Worm (Caenorhabditis elegans) whole organism, young adult: ENCODE data around the gene F31F4.11.

ENCODE experiments used
- C17E4.6 ChIP-seq: fragments of 200-800 bp; sonication (Bioruptor generic); IDR thresholded peaks from 2 replicates; pipeline ENCODE4 v1.3.6; 2022; ENCODE audit warnings: missing genetic modification reagents, missing genetic modification characterization, missing compliant biosample characterization
- attf-6 ChIP-seq: fragments of 200-800 bp; sonication (Bioruptor generic); IDR thresholded peaks from 2 replicates; pipeline ENCODE4 v1.3.6; 2022; ENCODE audit warnings: missing genetic modification reagents, missing genetic modification characterization, missing compliant biosample characterization
- ceh-58 ChIP-seq: fragments of 200-800 bp; sonication (Bioruptor generic); IDR thresholded peaks from 2 replicates; pipeline ENCODE4 v1.3.6; 2022; ENCODE audit warnings: missing genetic modification characterization, missing compliant biosample characterization
- efl-1 ChIP-seq: fragments of 150-350 bp; optimal IDR thresholded peaks from 2 replicates; lab custom pipeline; 2014; ENCODE audit warnings: missing biosample characterization, missing genetic modification reagents, missing genetic modification characterization
- pha-4 ChIP-seq: fragments of 150-350 bp; sonication (generic microtip); optimal IDR thresholded peaks from 2 replicates; lab custom pipeline; 2014; ENCODE audit warnings: missing biosample characterization, missing genetic modification reagents, missing genetic modification characterization

ce11 chrV:676090-676489 is 11.9 kb upstream of the F31F4.11 start:
- TF ChIP-seq attf-6 (GFP tag; lab: Robert Waterston, UW), result no peak
- TF ChIP-seq efl-1 (GFP tag; lab: Kevin White, UChicago), result no peak
- no peak for TF ChIP-seq C17E4.6 (GFP tag; lab: Robert Waterston, UW)
- no peak for TF ChIP-seq ceh-58 (GFP tag; lab: Robert Waterston, UW)
- TF ChIP-seq pha-4 (tag; lab: Kevin White, UChicago), result no peak
